Worm (Caenorhabditis elegans): ENCODE measurements around the gene C29H12.6.

The C29H12.6 gene

DNA sequence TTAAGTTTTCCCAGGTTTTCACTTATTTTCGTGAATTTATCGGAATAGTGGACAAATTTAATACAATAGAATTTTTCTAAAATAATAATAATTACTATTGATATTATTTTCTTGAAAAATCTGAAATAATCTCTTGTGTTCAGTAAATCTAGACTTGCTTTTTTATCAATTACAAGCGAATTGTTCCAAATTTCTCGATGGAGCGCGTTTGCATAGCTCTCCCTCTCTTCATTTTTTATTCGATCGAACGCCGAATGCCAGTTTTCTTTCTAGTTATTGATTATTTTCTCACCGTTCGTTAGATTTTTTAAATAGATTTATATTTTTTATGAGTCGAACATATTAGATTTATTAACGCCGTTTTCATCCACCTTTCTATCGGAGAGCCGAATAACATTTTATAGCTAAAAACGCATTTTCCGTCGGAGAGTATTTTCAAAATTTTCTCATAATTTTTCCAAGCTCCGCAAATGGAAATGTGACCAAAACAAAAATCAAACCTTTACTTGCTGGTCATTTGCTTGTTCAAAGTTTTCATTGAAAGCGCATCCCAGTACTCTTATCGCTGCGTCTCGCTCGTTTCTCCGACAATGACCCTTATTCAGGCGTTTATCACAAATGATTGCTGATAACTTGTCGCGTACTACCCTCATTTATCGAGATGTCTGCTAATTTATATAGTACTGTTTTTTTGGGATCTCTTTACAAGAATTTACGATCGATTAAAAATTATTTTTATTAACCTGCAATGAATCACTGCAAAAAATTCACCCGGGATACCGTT lies 4.8 kb upstream of the C29H12.6 start:
- TF ChIP-seq elt-2 (tag; optimal IDR thresholded peaks at IDR 0.05) (peak; percentile 83), Y22D7AL.16 (tag; optimal IDR thresholded peaks at IDR 0.05) (no peak), fkh-10 (GFP tag; optimal IDR thresholded peaks at IDR 0.05) (no peak)

ce11 chrII:6120548-6120947 lies 2.5 kb upstream of the C29H12.6 start:
- peak; percentile 30 for TF ChIP-seq ceh-19 (GFP tag; optimal IDR thresholded peaks at IDR 0.05)
- TF ChIP-seq ceh-45 (GFP tag; IDR thresholded peaks at IDR 0.05) = no peak
- TF ChIP-seq ahr-1 (tag; optimal IDR thresholded peaks at IDR 0.05) = no peak
- TF ChIP-seq unc-42 (tag; optimal IDR thresholded peaks at IDR 0.05) = peak; percentile 95
- peak; percentile 77 for TF ChIP-seq ceh-34 (tag; optimal IDR thresholded peaks at IDR 0.05)
- TF ChIP-seq pha-4 (tag; optimal IDR thresholded peaks at IDR 0.05) = no peak
- TF ChIP-seq nfya-1 (tag; optimal IDR thresholded peaks at IDR 0.05) = no peak
- no peak for TF ChIP-seq ceh-22 (tag; optimal IDR thresholded peaks at IDR 0.05)
- peak; percentile 18 for TF ChIP-seq ceh-31 (tag; optimal IDR thresholded peaks at IDR 0.05)
- no peak for TF ChIP-seq hlh-30 (tag; optimal IDR thresholded peaks at IDR 0.05; ENCODE audit: insufficient read depth)

- no peak for TF ChIP-seq elt-4 (tag; optimal IDR thresholded peaks at IDR 0.05)
- TF ChIP-seq zip-5 (tag; optimal IDR thresholded peaks at IDR 0.05) = no peak
- TF ChIP-seq elt-2 (tag; optimal IDR thresholded peaks at IDR 0.05) = no peak
- peak; percentile 88 for TF ChIP-seq unc-42 (tag; optimal IDR thresholded peaks at IDR 0.05)
Observed at ce11 chrII:6116701-6117100, 1.4 kb downstream of the C29H12.6 start.

- TF ChIP-seq hlh-15 (tag; optimal IDR thresholded peaks at IDR 0.05) (no peak), ceh-19 (GFP tag; optimal IDR thresholded peaks at IDR 0.05) (no peak), ceh-2 (tag; optimal IDR thresholded peaks at IDR 0.05) (no peak), sox-2 (GFP tag; IDR thresholded peaks at IDR 0.05) (no peak), ztf-16 (tag; optimal IDR thresholded peaks at IDR 0.05) (no peak), nhr-232 (tag; optimal IDR thresholded peaks at IDR 0.05) (no peak), fkh-10 (GFP tag; optimal IDR thresholded peaks at IDR 0.05) (no peak), ceh-34 (tag; optimal IDR thresholded peaks at IDR 0.05) (no peak), ceh-6 (GFP tag; optimal IDR thresholded peaks at IDR 0.05) (no peak), hlh-30 (tag; optimal IDR thresholded peaks at IDR 0.05; ENCODE audit: insufficient read depth) (no peak), zip-5 (tag; optimal IDR thresholded peaks at IDR 0.05) (no peak), tbx-7 (tag; optimal IDR thresholded peaks at IDR 0.05) (no peak), elt-2 (tag; optimal IDR thresholded peaks at IDR 0.05) (no peak), unc-55 (GFP tag; optimal IDR thresholded peaks at IDR 0.05) (no peak), ceh-45 (GFP tag; IDR thresholded peaks at IDR 0.05) (no peak), C08G9.2 (tag; optimal IDR thresholded peaks at IDR 0.05) (no peak), ets-4 (tag; optimal IDR thresholded peaks at IDR 0.05) (no peak), ceh-24 (tag; optimal IDR thresholded peaks at IDR 0.05) (no peak), nhr-11 (tag; optimal IDR thresholded peaks at IDR 0.05) (no peak), hlh-8 (tag; optimal IDR thresholded peaks at IDR 0.05) (no peak)
Observed at ce11 chrII:6115283-6115682, 2.8 kb downstream of the C29H12.6 start.

ce11 chrII:6113842-6114441 lies 4.1 kb downstream of the C29H12.6 start:
- TF ChIP-seq F13H6.1 (tag; optimal IDR thresholded peaks at IDR 0.05) (no peak), ceh-18 (tag; optimal IDR thresholded peaks at IDR 0.05) (no peak), ceh-31 (tag; optimal IDR thresholded peaks at IDR 0.05) (peak; percentile 38), ceh-45 (GFP tag; IDR thresholded peaks at IDR 0.05) (no peak), zip-5 (tag; optimal IDR thresholded peaks at IDR 0.05) (no peak), unc-42 (tag; optimal IDR thresholded peaks at IDR 0.05) (peak; percentile 95)

ce11 chrII:6113187-6113586 lies 4.9 kb downstream of the C29H12.6 start, which contains the start of gene heri-1:
TSS of gene heri-1 (minus strand) at chrII:6113194.
- no peak for TF ChIP-seq pat-9 (tag; optimal IDR thresholded peaks at IDR 0.05)
- no peak for TF ChIP-seq hlh-15 (tag; optimal IDR thresholded peaks at IDR 0.05)
- TF ChIP-seq ceh-22 (tag; optimal IDR thresholded peaks at IDR 0.05) = no peak
- TF ChIP-seq fax-1 (tag; optimal IDR thresholded peaks at IDR 0.05) = no peak
- no peak for TF ChIP-seq ceh-19 (GFP tag; optimal IDR thresholded peaks at IDR 0.05)
- TF ChIP-seq hlh-30 (tag; optimal IDR thresholded peaks at IDR 0.05; ENCODE audit: insufficient read depth) = no peak
- TF ChIP-seq unc-42 (tag; optimal IDR thresholded peaks at IDR 0.05) = no peak
- no peak for TF ChIP-seq elt-2 (tag; optimal IDR thresholded peaks at IDR 0.05)
- TF ChIP-seq sox-4 (tag; optimal IDR thresholded peaks at IDR 0.05) = no peak
- TF ChIP-seq T23F11.4 (GFP tag; optimal IDR thresholded peaks at IDR 0.05) = no peak
- no peak for TF ChIP-seq rnt-1 (tag; optimal IDR thresholded peaks at IDR 0.05)
- TF ChIP-seq F13H6.1 (tag; optimal IDR thresholded peaks at IDR 0.05) = no peak
- no peak for TF ChIP-seq pqm-1 (tag; optimal IDR thresholded peaks at IDR 0.05)
- TF ChIP-seq ceh-48 (tag; optimal IDR thresholded peaks at IDR 0.05) = no peak
- TF ChIP-seq ets-4 (tag; optimal IDR thresholded peaks at IDR 0.05) = no peak
- no peak for TF ChIP-seq elt-4 (tag; optimal IDR thresholded peaks at IDR 0.05)
- TF ChIP-seq npax-4 (tag; optimal IDR thresholded peaks at IDR 0.05) = no peak
- no peak for TF ChIP-seq pha-4 (tag; optimal IDR thresholded peaks at IDR 0.05)
- TF ChIP-seq ceh-9 (tag; optimal IDR thresholded peaks at IDR 0.05) = no peak

Measured in whole organism, late embryonic.